Worm (Caenorhabditis elegans): Measurements from ENCODE around the gene C09H10.9.

- TF ChIP-seq ama-1 (optimal IDR thresholded peaks at IDR 0.05), result no peak
- no peak for TF ChIP-seq mdl-1 (tag; optimal IDR thresholded peaks at IDR 0.05)
- TF ChIP-seq zag-1 (tag; optimal IDR thresholded peaks at IDR 0.05), result no peak
- TF ChIP-seq snpc-4 (tag; optimal IDR thresholded peaks at IDR 0.05), result no peak
- TF ChIP-seq aly-2 (tag; optimal IDR thresholded peaks at IDR 0.05), result no peak
These were observed 11.8 kb upstream of the C09H10.9 start, which contains the start of gene rpl-42 for ce11 chrII:11092413-11092812.
